Fruit fly (Drosophila melanogaster) whole organism, pupa: ENCODE results near the gene sowi.

Experiments
- CG10348 ChIP-seq: fragments of 200-800 bp; sonication (Bioruptor generic); IDR thresholded peaks from 2 replicates; pipeline ENCODE4 v1.3.6; 2022; ENCODE audit warnings: missing biosample characterization, missing genetic modification characterization
- CG13204 ChIP-seq: fragments of 200-800 bp; sonication (Bioruptor generic); optimal IDR thresholded peaks from 2 replicates; lab custom pipeline; 2018; ENCODE audit warnings: missing biosample characterization, mild to moderate bottlenecking, missing genetic modification characterization, moderate library complexity
- CG15710 ChIP-seq: fragments of 200-800 bp; sonication (Bioruptor generic); optimal IDR thresholded peaks from 2 replicates; lab custom pipeline; 2018; ENCODE audit warnings: missing biosample characterization, mild to moderate bottlenecking, missing genetic modification characterization, moderate library complexity
- CG17806 ChIP-seq: fragments of 200-800 bp; sonication (Bioruptor generic); optimal IDR thresholded peaks from 2 replicates; lab custom pipeline; 2018; ENCODE audit warnings: missing biosample characterization, mild to moderate bottlenecking, missing genetic modification characterization, moderate library complexity
- CG32121 ChIP-seq: fragments of 200-800 bp; sonication (Bioruptor generic); IDR thresholded peaks from 2 replicates; pipeline ENCODE4 v1.3.6; 2022; ENCODE audit warnings: missing biosample characterization, missing genetic modification characterization
- CG34367 ChIP-seq: fragments of 200-800 bp; sonication (Bioruptor generic); optimal IDR thresholded peaks from 2 replicates; lab custom pipeline; 2018; ENCODE audit warnings: missing biosample characterization, mild to moderate bottlenecking, missing genetic modification characterization
- CG8159 ChIP-seq: fragments of 200-800 bp; sonication (Bioruptor generic); optimal IDR thresholded peaks from 3 replicates; lab custom pipeline; 2018; ENCODE audit warnings: missing biosample characterization, mild to moderate bottlenecking, missing genetic modification characterization, moderate library complexity
- CG8301 ChIP-seq: fragments of 200-800 bp; sonication (Bioruptor generic); optimal IDR thresholded peaks from 2 replicates; lab custom pipeline; 2018; ENCODE audit warnings: missing biosample characterization, mild to moderate bottlenecking, missing genetic modification characterization
- D1 ChIP-seq: fragments of 200-800 bp; sonication (Bioruptor generic); optimal IDR thresholded peaks from 2 replicates; lab custom pipeline; 2018; ENCODE audit warnings: missing biosample characterization, mild to moderate bottlenecking, missing genetic modification characterization, moderate library complexity
- Snoo ChIP-seq: fragments of 200-800 bp; sonication (Bioruptor generic); optimal IDR thresholded peaks from 3 replicates; lab custom pipeline; 2017; ENCODE audit warnings: missing biosample characterization, mild to moderate bottlenecking, missing genetic modification characterization, inconsistent platforms
- gl ChIP-seq: fragments of 200-800 bp; sonication (Bioruptor generic); optimal IDR thresholded peaks from 2 replicates; lab custom pipeline; 2018; ENCODE audit warnings: missing biosample characterization, mild to moderate bottlenecking, missing genetic modification characterization

DNA sequence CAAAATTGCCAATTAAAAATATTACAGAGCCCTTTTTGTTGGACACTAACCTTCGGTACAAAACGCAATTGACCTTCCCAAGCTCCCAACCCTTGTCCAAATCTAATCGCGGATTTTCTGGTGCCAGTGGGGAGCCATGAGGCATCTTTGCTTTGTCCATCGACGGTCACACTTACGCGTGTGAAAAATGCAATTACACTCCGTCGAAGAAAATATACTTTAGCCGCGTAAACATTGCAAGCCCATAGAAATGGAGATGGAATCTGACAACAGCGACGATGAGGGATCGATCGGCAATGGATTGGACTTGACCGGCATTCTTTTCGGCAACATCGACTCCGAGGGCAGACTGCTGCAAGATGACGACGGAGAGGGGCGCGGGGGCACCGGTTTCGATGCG, 19.0 kb upstream of the sowi start, which contains the start of gene Taf1:
- TF ChIP-seq CG15710 (tag; lab: Kevin White, UChicago) (no peak), CG34367 (no peak), D1 (tag; lab: Kevin White, UChicago) (no peak), CG10348 (GFP tag; lab: Robert Waterston, UW) (no peak), CG8301 (no peak), Snoo (tag; lab: Kevin White, UChicago) (no peak), CG17806 (tag; lab: Kevin White, UChicago) (no peak), CG32121 (GFP tag; lab: Robert Waterston, UW) (no peak), gl (tag; lab: Kevin White, UChicago) (no peak), CG13204 (GFP tag; lab: Kevin White, UChicago) (no peak), CG8159 (tag; lab: Kevin White, UChicago) (no peak)
